Worm (Caenorhabditis elegans): ENCODE measurements around the gene Y73F8A.5.
A peak's percentile ranks its signal among the peaks of the same experiment; 100 is the strongest.

Y73F8A.5 gene

DNA sequence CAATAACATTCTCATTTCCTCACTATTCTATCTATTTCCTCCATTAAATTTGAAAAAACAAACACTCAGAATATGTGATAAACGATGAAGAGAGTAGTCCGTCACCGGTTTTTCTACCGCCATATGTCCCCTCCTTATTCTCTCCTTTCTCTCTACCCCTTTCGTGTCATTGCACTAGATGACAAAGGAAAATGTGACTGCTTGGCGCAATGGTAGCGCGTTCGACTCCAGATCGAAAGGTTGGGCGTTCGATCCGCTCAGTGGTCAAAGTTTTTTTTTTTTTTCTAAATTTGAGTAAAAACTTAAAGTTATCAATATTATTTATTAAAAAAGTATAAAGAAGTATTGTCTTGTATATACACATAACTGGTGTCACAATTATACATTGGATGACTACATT lies 29.8 kb downstream of the Y73F8A.5 start:
- no peak for TF ChIP-seq lin-1 (GFP tag; IDR thresholded peaks at IDR 0.05)
- no peak for TF ChIP-seq dve-1 (tag; optimal IDR thresholded peaks at IDR 0.05; ENCODE audit: insufficient read depth)
- TF ChIP-seq dmd-8 (GFP tag; IDR thresholded peaks at IDR 0.05) = no peak
- TF ChIP-seq ceh-44 (GFP tag; IDR thresholded peaks at IDR 0.05) = no peak
- TF ChIP-seq unc-39 (tag; optimal IDR thresholded peaks at IDR 0.05) = no peak
- TF ChIP-seq dmd-9 (GFP tag; IDR thresholded peaks at IDR 0.05) = no peak
- peak; percentile 82 for TF ChIP-seq pha-4 (GFP tag; IDR thresholded peaks at IDR 0.05)
- no peak for TF ChIP-seq pha-4 (tag; optimal IDR thresholded peaks at IDR 0.05)
- no peak for TF ChIP-seq ceh-82 (tag; optimal IDR thresholded peaks at IDR 0.05)
- TF ChIP-seq tag-97 (GFP tag; IDR thresholded peaks at IDR 0.05) = no peak
- TF ChIP-seq dpl-1 (GFP tag; optimal IDR thresholded peaks at IDR 0.05) = no peak
- no peak for TF ChIP-seq lim-7 (GFP tag; IDR thresholded peaks at IDR 0.05)
- TF ChIP-seq F26F4.8 (GFP tag; conservative IDR thresholded peaks at IDR 0.05) = 0 out of 2 replicates have a peak, but pooled peaks have one; percentile 21
- no peak for TF ChIP-seq dmd-6 (GFP tag; IDR thresholded peaks at IDR 0.05)
- no peak for TF ChIP-seq daf-12 (tag; optimal IDR thresholded peaks at IDR 0.05)
- TF ChIP-seq madf-9 (GFP tag; conservative IDR thresholded peaks at IDR 0.05) = no peak
- no peak for TF ChIP-seq zfp-3 (GFP tag; conservative IDR thresholded peaks at IDR 0.05)
- no peak for TF ChIP-seq jun-1 (tag; optimal IDR thresholded peaks at IDR 0.05)
- no peak for TF ChIP-seq R02D3.7 (tag; optimal IDR thresholded peaks at IDR 0.05)
- TF ChIP-seq mxl-3 (GFP tag; optimal IDR thresholded peaks at IDR 0.05) = no peak
- no peak for TF ChIP-seq spr-1 (tag; optimal IDR thresholded peaks at IDR 0.05)
- no peak for TF ChIP-seq zfp-2 (tag; optimal IDR thresholded peaks at IDR 0.05)
- TF ChIP-seq daf-19 (GFP tag; conservative IDR thresholded peaks at IDR 0.05) = peak; percentile 50
- no peak for TF ChIP-seq zip-11 (GFP tag; IDR thresholded peaks at IDR 0.05)
- no peak for TF ChIP-seq duxl-1 (tag; optimal IDR thresholded peaks at IDR 0.05; ENCODE audit: poor library complexity)
- no peak for TF ChIP-seq mxl-2 (GFP tag; conservative IDR thresholded peaks at IDR 0.05)
- peak; percentile 95 for TF ChIP-seq aha-1 (tag)
- no peak for TF ChIP-seq Y48G9A.11 (GFP tag; IDR thresholded peaks at IDR 0.05)
- TF ChIP-seq fkh-10 (GFP tag; optimal IDR thresholded peaks at IDR 0.05) = no peak
- no peak for TF ChIP-seq hlh-11 (tag; optimal IDR thresholded peaks at IDR 0.05)
- 0 out of 2 replicates have a peak, but pooled peaks have one; percentile 24 for TF ChIP-seq nhr-42 (GFP tag; IDR thresholded peaks at IDR 0.05)
- TF ChIP-seq cey-2 (tag; optimal IDR thresholded peaks at IDR 0.05; ENCODE audit: borderline replicate concordance, insufficient read depth) = no peak
- peak in 1 of 2 experiments; percentile 49 for TF ChIP-seq daf-16 (GFP tag; optimal IDR thresholded peaks at IDR 0.05)
- TF ChIP-seq daf-16 (tag; optimal IDR thresholded peaks at IDR 0.05) = no peak
- no peak for TF ChIP-seq nhr-76 (tag; optimal IDR thresholded peaks at IDR 0.05)
- TF ChIP-seq ZK546.5 (tag; optimal IDR thresholded peaks at IDR 0.05) = no peak
- TF ChIP-seq madf-5 (GFP tag; IDR thresholded peaks at IDR 0.05) = peak; percentile 32 to 68; a peak in 2 of 4 replicates
- TF ChIP-seq F49E8.2 (tag; optimal IDR thresholded peaks at IDR 0.05; ENCODE audit: borderline replicate concordance) = no peak
- TF ChIP-seq lir-3 (tag; optimal IDR thresholded peaks at IDR 0.05) = peak; percentile 5
- peak; percentile 12 for TF ChIP-seq unc-130 (GFP tag; optimal IDR thresholded peaks at IDR 0.05)
- TF ChIP-seq skn-1 (tag; optimal IDR thresholded peaks at IDR 0.05) = no peak
- TF ChIP-seq mdl-1 (tag; optimal IDR thresholded peaks at IDR 0.05) = no peak
- no peak for TF ChIP-seq aly-2 (tag; optimal IDR thresholded peaks at IDR 0.05)
- TF ChIP-seq snpc-4 (tag; optimal IDR thresholded peaks at IDR 0.05) = no peak
- TF ChIP-seq T26A8.4 (GFP tag; IDR thresholded peaks at IDR 0.05) = no peak
- no peak for TF ChIP-seq nhr-237 (tag; optimal IDR thresholded peaks at IDR 0.05)
- TF ChIP-seq nhr-6 (tag; optimal IDR thresholded peaks at IDR 0.05) = no peak
- TF ChIP-seq Y5F2A.4 (GFP tag; optimal IDR thresholded peaks at IDR 0.05) = no peak
- no peak for TF ChIP-seq sdz-12 (GFP tag; optimal IDR thresholded peaks at IDR 0.05)
- TF ChIP-seq F37D6.2 (tag; optimal IDR thresholded peaks at IDR 0.05) = no peak
- no peak for TF ChIP-seq Y75B8A.6 (GFP tag; IDR thresholded peaks at IDR 0.05)
- TF ChIP-seq daf-8 (GFP tag; IDR thresholded peaks at IDR 0.05) = no peak
- TF ChIP-seq F44E2.7 (GFP tag; IDR thresholded peaks at IDR 0.05) = 0 out of 2 replicates have a peak, but pooled peaks have one; percentile 50
